Worm (Caenorhabditis elegans) whole organism, dauer: ENCODE data around the gene R107.9.

ENCODE experiments used
- unc-62 ChIP-seq: sonication (generic microtip); optimal IDR thresholded peaks from 2 replicates; lab custom pipeline; 2017; ENCODE audit warnings: missing biosample characterization, missing genetic modification reagents, missing genetic modification characterization

Gene R107.9

ce11 chrIII:9022535-9022934 is 15.2 kb upstream of the R107.9 start, which contains the start of gene F59B2.14:
TSS of gene F59B2.14 (minus strand) at chrIII:9022635.
- no peak for TF ChIP-seq unc-62 (GFP tag; lab: Kevin White, UChicago)

ce11 chrIII:9023601-9024000 is 14.2 kb upstream of the R107.9 start:
- TF ChIP-seq unc-62 (GFP tag; lab: Kevin White, UChicago): no peak

ce11 chrIII:9026951-9027350 is 10.8 kb upstream of the R107.9 start, which contains the start of gene F59B2.13:
TSS of gene F59B2.13 (minus strand) at chrIII:9027051.
- no peak for TF ChIP-seq unc-62 (GFP tag; lab: Kevin White, UChicago)

ce11 chrIII:9030818-9031217 is 6.9 kb upstream of the R107.9 start:
- no peak for TF ChIP-seq unc-62 (GFP tag; lab: Kevin White, UChicago)

ce11 chrIII:9034133-9034532 is 3.6 kb upstream of the R107.9 start:
- no peak for TF ChIP-seq unc-62 (GFP tag; lab: Kevin White, UChicago)

ce11 chrIII:9035037-9035436 is 2.7 kb upstream of the R107.9 start:
- no peak for TF ChIP-seq unc-62 (GFP tag; lab: Kevin White, UChicago)

- TF ChIP-seq unc-62 (GFP tag; lab: Kevin White, UChicago): no peak
Observed at ce11 chrIII:9043200-9043599, 5.4 kb downstream of the R107.9 start, which contains the start of gene nac-2. TSS of gene nac-2 (minus strand) at chrIII:9043300.

ce11 chrIII:9045838-9046237 is 8.1 kb downstream of the R107.9 start, which contains the start of gene R107.2:
TSS of gene R107.2 (minus strand) at chrIII:9045938.
- no peak for TF ChIP-seq unc-62 (GFP tag; lab: Kevin White, UChicago)

- no peak for TF ChIP-seq unc-62 (GFP tag; lab: Kevin White, UChicago)
Observed at ce11 chrIII:9047260-9047659, 9.5 kb downstream of the R107.9 start.

- no peak for TF ChIP-seq unc-62 (GFP tag; lab: Kevin White, UChicago)
Observed at ce11 chrIII:9050600-9050999, 12.8 kb downstream of the R107.9 start, which contains the start of gene ikke-1. TSS of gene ikke-1 (minus strand) at chrIII:9050700.

- no peak for TF ChIP-seq unc-62 (GFP tag; lab: Kevin White, UChicago)
Observed at ce11 chrIII:9051119-9051597, 13.4 kb downstream of the R107.9 start.

- no peak for TF ChIP-seq unc-62 (GFP tag; lab: Kevin White, UChicago)
Observed at ce11 chrIII:9051714-9052113, 14.0 kb downstream of the R107.9 start.

- TF ChIP-seq unc-62 (GFP tag; lab: Kevin White, UChicago): no peak
Observed at ce11 chrIII:9052371-9052978, 14.7 kb downstream of the R107.9 start.

ce11 chrIII:9053263-9053662 is 15.5 kb downstream of the R107.9 start:
- TF ChIP-seq unc-62 (GFP tag; lab: Kevin White, UChicago): no peak

- TF ChIP-seq unc-62 (GFP tag; lab: Kevin White, UChicago): no peak
Observed at ce11 chrIII:9053740-9054252, 16.0 kb downstream of the R107.9 start, which contains the start of gene R107.5. TSS of gene R107.5 (minus strand) at chrIII:9053790.

ce11 chrIII:9054414-9055147 is 16.8 kb downstream of the R107.9 start, which contains the start of gene cls-2:
TSS of gene cls-2 (plus strand) at chrIII:9055048.
- no peak for TF ChIP-seq unc-62 (GFP tag; lab: Kevin White, UChicago)
